Worm (Caenorhabditis elegans) whole organism, L2 larva: Measurements from ENCODE around the gene C02E7.10.

ENCODE experiments used
- C34F6.9 ChIP-seq: fragments of 150-350 bp; optimal IDR thresholded peaks from 2 replicates; lab custom pipeline; 2014; ENCODE audit warnings: missing biosample characterization, missing genetic modification characterization
- F13H6.1 ChIP-seq: sonication (generic microtip); optimal IDR thresholded peaks from 2 replicates; lab custom pipeline; 2016; ENCODE audit warnings: missing genetic modification characterization, missing compliant biosample characterization
- R02D3.7 ChIP-seq: fragments of 150-350 bp; optimal IDR thresholded peaks from 2 replicates; lab custom pipeline; 2014; ENCODE audit warnings: missing biosample characterization, missing genetic modification characterization
- Y55F3AM.14 ChIP-seq: fragments of 200-800 bp; sonication (Bioruptor generic); optimal IDR thresholded peaks from 2 replicates; lab custom pipeline; 2018; ENCODE audit warnings: mild to moderate bottlenecking, missing genetic modification characterization, missing compliant biosample characterization
- ZK546.5 ChIP-seq: sonication (generic microtip); optimal IDR thresholded peaks from 2 replicates; lab custom pipeline; 2017; ENCODE audit warnings: missing biosample characterization, missing genetic modification characterization
- alr-1 ChIP-seq: fragments of 150-350 bp; optimal IDR thresholded peaks from 2 replicates; lab custom pipeline; 2014; ENCODE audit warnings: missing biosample characterization, missing genetic modification characterization
- ama-1 ChIP-seq: fragments of 150-350 bp; optimal IDR thresholded peaks from 2 replicates; lab custom pipeline; 2018; ENCODE audit warnings: inconsistent platforms
- blmp-1 ChIP-seq: sonication (generic microtip); optimal IDR thresholded peaks from 2 replicates; lab custom pipeline; 2017; ENCODE audit warnings: missing genetic modification characterization, mild to moderate bottlenecking, missing compliant biosample characterization, antibody characterized with exemption, moderate library complexity; ENCODE audit not compliant: insufficient read depth
- ceh-16 ChIP-seq: fragments of 150-350 bp; optimal IDR thresholded peaks from 2 replicates; lab custom pipeline; 2014; ENCODE audit warnings: missing biosample characterization, missing genetic modification characterization
- crh-2 ChIP-seq: sonication (generic microtip); optimal IDR thresholded peaks from 2 replicates; lab custom pipeline; 2017; ENCODE audit warnings: missing biosample characterization, missing genetic modification characterization
- egl-27 ChIP-seq: sonication (generic microtip); optimal IDR thresholded peaks from 3 replicates; lab custom pipeline; 2017; ENCODE audit warnings: missing biosample characterization, missing genetic modification reagents, missing genetic modification characterization
- elt-3 ChIP-seq: sonication (generic microtip); optimal IDR thresholded peaks from 2 replicates; lab custom pipeline; 2017; ENCODE audit warnings: missing biosample characterization, missing genetic modification characterization
- fos-1 ChIP-seq: fragments of 150-350 bp; optimal IDR thresholded peaks from 2 replicates; lab custom pipeline; 2014; ENCODE audit warnings: missing biosample characterization, missing genetic modification characterization
- gmeb-1 ChIP-seq: fragments of 150-350 bp; optimal IDR thresholded peaks from 2 replicates; lab custom pipeline; 2014; ENCODE audit warnings: missing biosample characterization, missing genetic modification characterization
- lin-11 ChIP-seq: fragments of 150-350 bp; sonication (generic microtip); optimal IDR thresholded peaks from 2 replicates; lab custom pipeline; 2014; ENCODE audit warnings: missing biosample characterization, missing genetic modification characterization, inconsistent platforms, mixed read lengths
- lin-13 ChIP-seq: fragments of 150-350 bp; optimal IDR thresholded peaks from 2 replicates; lab custom pipeline; 2014; ENCODE audit warnings: missing biosample characterization, missing genetic modification reagents, missing genetic modification characterization
- mdl-1 ChIP-seq, 2 experiments: fragments of 150-350 bp in 1 of 2; sonication (generic microtip) in 1 of 2; optimal IDR thresholded peaks; 2 replicates each; lab custom pipeline; 2017; ENCODE audit warnings: missing biosample characterization in 2 of 2, missing genetic modification characterization in 2 of 2
- nhr-11 ChIP-seq: fragments of 150-350 bp; optimal IDR thresholded peaks from 2 replicates; lab custom pipeline; 2014; ENCODE audit warnings: missing biosample characterization, missing genetic modification characterization
- nhr-12 ChIP-seq: fragments of 150-350 bp; optimal IDR thresholded peaks from 2 replicates; lab custom pipeline; 2014; ENCODE audit warnings: missing biosample characterization, missing genetic modification characterization
- nhr-129 ChIP-seq: fragments of 150-350 bp; optimal IDR thresholded peaks from 2 replicates; lab custom pipeline; 2014; ENCODE audit warnings: missing biosample characterization, missing genetic modification characterization
- nhr-21 ChIP-seq: fragments of 150-350 bp; optimal IDR thresholded peaks from 2 replicates; lab custom pipeline; 2014; ENCODE audit warnings: missing biosample characterization, missing genetic modification characterization
- nhr-23 ChIP-seq: fragments of 150-350 bp; optimal IDR thresholded peaks from 2 replicates; lab custom pipeline; 2014; ENCODE audit warnings: missing biosample characterization, missing genetic modification reagents, missing genetic modification characterization
- nhr-77 ChIP-seq: fragments of 150-350 bp; optimal IDR thresholded peaks from 2 replicates; lab custom pipeline; 2014; ENCODE audit warnings: missing biosample characterization, missing genetic modification characterization
- peb-1 ChIP-seq: fragments of 150-350 bp; optimal IDR thresholded peaks from 2 replicates; lab custom pipeline; 2014; ENCODE audit warnings: missing biosample characterization, missing genetic modification characterization
- skn-1 ChIP-seq: sonication (generic microtip); optimal IDR thresholded peaks from 2 replicates; lab custom pipeline; 2017; ENCODE audit warnings: missing biosample characterization, missing genetic modification characterization
- sma-9 ChIP-seq, 2 experiments: fragments of 150-350 bp in 1 of 2; sonication (generic microtip) in 1 of 2; optimal IDR thresholded peaks; 2 replicates each; lab custom pipeline; 2014 to 2016; ENCODE audit warnings: missing genetic modification characterization in 2 of 2, mild to moderate bottlenecking in 1 of 2, missing biosample characterization in 1 of 2, missing compliant biosample characterization in 1 of 2, missing genetic modification reagents in 1 of 2, moderate library complexity in 1 of 2
- unc-55 ChIP-seq: fragments of 150-350 bp; sonication (generic microtip); optimal IDR thresholded peaks from 3 replicates; lab custom pipeline; 2014; ENCODE audit warnings: missing biosample characterization, missing genetic modification reagents, missing genetic modification characterization
- ztf-1 ChIP-seq: fragments of 200-800 bp; sonication (Bioruptor generic); conservative IDR thresholded peaks from 2 replicates; pipeline ENCODE4 v1.3.6; 2022; ENCODE audit warnings: missing genetic modification characterization, missing compliant biosample characterization
- ztf-11 ChIP-seq: sonication (generic microtip); optimal IDR thresholded peaks from 2 replicates; lab custom pipeline; 2017; ENCODE audit warnings: missing biosample characterization, missing genetic modification characterization

C02E7.10 gene

ce11 chrV:4965790-4966189 lies 32.9 kb upstream of the C02E7.10 start:
- TF ChIP-seq ztf-1 (GFP tag; lab: Robert Waterston, UW) (no peak), sma-9 (GFP tag; optimal IDR thresholded peaks at IDR 0.05; lab: Kevin White, UChicago) (peak; percentile 26), sma-9 (tag; optimal IDR thresholded peaks at IDR 0.05; lab: Kevin White, UChicago) (no peak)

ce11 chrV:4964671-4965420 lies 32.0 kb upstream of the C02E7.10 start:
- TF ChIP-seq crh-2 (tag; lab: Kevin White, UChicago) = peak; percentile 38
- TF ChIP-seq fos-1 (tag; lab: Kevin White, UChicago) = peak; percentile 57
- TF ChIP-seq nhr-129 (tag; lab: Kevin White, UChicago) = peak; percentile 48
- TF ChIP-seq skn-1 (tag; lab: Kevin White, UChicago) = peak; percentile 33
- no peak for TF ChIP-seq blmp-1 (tag; lab: Kevin White, UChicago)
- TF ChIP-seq alr-1 (tag; lab: Kevin White, UChicago) = no peak
- peak; percentile 48 for TF ChIP-seq sma-9 (GFP tag; optimal IDR thresholded peaks at IDR 0.05; lab: Kevin White, UChicago)
- no peak for TF ChIP-seq sma-9 (tag; optimal IDR thresholded peaks at IDR 0.05; lab: Kevin White, UChicago)
- TF ChIP-seq C34F6.9 = no peak

DNA sequence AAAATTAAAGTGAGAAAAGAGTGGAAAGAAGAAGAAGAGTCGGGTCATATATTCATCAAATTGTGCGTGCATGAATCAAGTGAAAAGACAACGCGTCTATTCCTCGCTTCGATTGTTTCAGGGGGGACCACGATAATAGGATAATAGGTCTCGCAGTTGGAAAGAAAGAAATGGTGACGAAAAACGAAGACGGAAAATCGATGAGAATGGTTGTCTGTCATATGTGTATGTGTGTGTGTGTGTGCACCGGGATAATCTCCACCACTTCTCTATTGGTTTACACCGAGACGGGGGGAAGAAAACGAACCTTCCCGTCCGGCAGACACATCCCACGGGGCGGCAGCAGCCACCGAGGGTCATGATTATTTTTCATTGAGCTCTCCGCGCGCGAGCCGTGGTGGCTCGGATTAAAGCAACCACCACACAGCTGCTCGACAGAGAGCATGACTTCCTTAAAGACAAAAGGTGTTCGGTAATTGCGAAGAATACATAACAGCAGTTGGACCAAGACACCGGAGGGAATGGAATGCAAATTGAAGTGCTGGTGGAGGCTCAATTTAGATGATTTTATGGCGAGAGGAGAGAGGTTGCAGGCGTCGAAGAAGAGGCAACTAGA lies 31.3 kb upstream of the C02E7.10 start:
- TF ChIP-seq elt-3 (tag; lab: Kevin White, UChicago) = no peak
- TF ChIP-seq Y55F3AM.14 = peak; percentile 9
- peak; percentile 22 for TF ChIP-seq unc-55
- no peak for TF ChIP-seq F13H6.1
- TF ChIP-seq R02D3.7 (tag; lab: Kevin White, UChicago) = no peak

DNA sequence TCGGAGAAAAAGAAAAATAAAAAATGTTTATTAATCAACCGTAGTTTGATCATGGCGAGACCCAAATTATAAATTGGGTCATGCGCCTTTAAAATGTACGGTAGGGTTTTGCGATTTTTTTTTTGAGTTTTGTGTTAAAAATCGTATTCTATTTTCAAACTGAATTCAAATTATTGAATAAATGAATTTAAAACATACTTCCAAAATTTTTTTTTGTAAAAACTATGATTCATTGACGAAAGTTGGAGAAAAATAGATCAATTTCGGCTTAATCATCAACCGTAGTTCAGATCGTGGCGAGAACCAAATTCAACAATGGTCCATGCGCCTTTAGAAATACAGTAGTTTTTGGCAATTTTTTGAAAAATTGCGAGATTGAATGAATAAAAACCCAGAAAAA lies 30.8 kb upstream of the C02E7.10 start:
- no peak for TF ChIP-seq sma-9 (GFP tag; optimal IDR thresholded peaks at IDR 0.05; lab: Kevin White, UChicago)
- TF ChIP-seq sma-9 (tag; optimal IDR thresholded peaks at IDR 0.05; lab: Kevin White, UChicago) = no peak
- TF ChIP-seq ceh-16 (tag; lab: Kevin White, UChicago) = no peak
- TF ChIP-seq lin-11 (tag; lab: Kevin White, UChicago) = no peak
- no peak for TF ChIP-seq ZK546.5
- TF ChIP-seq peb-1 (tag; lab: Kevin White, UChicago) = no peak
- no peak for TF ChIP-seq nhr-23 (tag; lab: Kevin White, UChicago)
- no peak for TF ChIP-seq nhr-11
- no peak for TF ChIP-seq lin-13
- TF ChIP-seq gmeb-1 = no peak
- no peak for TF ChIP-seq mdl-1 (tag; optimal IDR thresholded peaks at IDR 0.05; lab: Kevin White, UChicago)
- TF ChIP-seq nhr-77 = no peak
- TF ChIP-seq, all 48 proteins: peak for 0

DNA sequence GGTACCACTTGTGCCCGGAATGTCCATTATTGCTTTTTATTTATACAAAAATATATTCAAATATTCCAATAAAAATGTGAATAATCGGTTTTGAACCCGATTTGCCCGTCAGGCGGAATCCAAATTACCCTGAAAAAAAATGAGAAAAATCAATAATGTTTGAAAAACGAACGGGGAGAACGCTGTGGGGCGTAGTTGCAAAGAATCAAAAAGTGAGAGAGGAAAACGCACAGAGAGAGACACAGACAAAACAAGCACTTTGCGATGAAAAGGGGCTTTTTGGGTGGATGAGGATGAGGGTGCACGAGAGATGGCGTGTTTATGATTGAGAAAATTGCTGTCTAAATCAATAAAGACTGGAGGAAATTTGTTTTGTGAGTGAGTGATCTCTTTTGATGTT lies 30.1 kb upstream of the C02E7.10 start, which contains the start of gene tam-1:
tam-1 (minus strand) TSS at position 135 of the 400 bp plus-strand sequence.
- TF ChIP-seq C34F6.9 = peak; percentile 40
- TF ChIP-seq peb-1 (tag; lab: Kevin White, UChicago) = no peak
- TF ChIP-seq ama-1 (lab: Kevin White, UChicago) = no peak
- TF ChIP-seq, all 48 proteins: peak for 1

ce11 chrV:4960686-4961085 lies 27.8 kb upstream of the C02E7.10 start:
- TF ChIP-seq nhr-21 (no peak), ceh-16 (tag; lab: Kevin White, UChicago) (no peak), egl-27 (tag; lab: Kevin White, UChicago) (no peak), ztf-11 (tag; lab: Kevin White, UChicago) (no peak), nhr-12 (no peak), peb-1 (tag; lab: Kevin White, UChicago) (no peak)
